Worm (Caenorhabditis elegans) whole organism, late embryonic: ENCODE results near the gene F48E3.9.

ENCODE experiments used
- F13H6.1 ChIP-seq: sonication (generic microtip); optimal IDR thresholded peaks from 2 replicates; lab custom pipeline; 2016; ENCODE audit warnings: missing genetic modification characterization, missing compliant biosample characterization
- K02D7.2 ChIP-seq: sonication (generic microtip); optimal IDR thresholded peaks from 2 replicates; lab custom pipeline; 2017; ENCODE audit warnings: mild to moderate bottlenecking, missing genetic modification characterization, missing compliant biosample characterization
- K09A11.1 ChIP-seq: sonication (generic microtip); optimal IDR thresholded peaks from 2 replicates; lab custom pipeline; 2017; ENCODE audit warnings: antibody characterized with exemption, mild to moderate bottlenecking, missing genetic modification characterization, missing compliant biosample characterization; ENCODE audit not compliant: insufficient read depth
- Y22D7AL.16 ChIP-seq: sonication (generic microtip); optimal IDR thresholded peaks from 2 replicates; lab custom pipeline; 2016; ENCODE audit warnings: missing genetic modification characterization, missing compliant biosample characterization
- ahr-1 ChIP-seq: sonication (generic microtip); optimal IDR thresholded peaks from 2 replicates; lab custom pipeline; 2016; ENCODE audit warnings: missing genetic modification characterization, missing compliant biosample characterization
- ama-1 ChIP-seq: fragments of 150-350 bp; optimal IDR thresholded peaks from 2 replicates; lab custom pipeline; 2014
- ceh-14 ChIP-seq: sonication (generic microtip); optimal IDR thresholded peaks from 2 replicates; lab custom pipeline; 2016; ENCODE audit warnings: missing genotype, missing genetic modification characterization, missing compliant biosample characterization
- ceh-18 ChIP-seq: sonication (generic microtip); optimal IDR thresholded peaks from 2 replicates; lab custom pipeline; 2016; ENCODE audit warnings: missing genetic modification characterization, missing compliant biosample characterization
- ceh-19 ChIP-seq: fragments of 200-800 bp; sonication (Bioruptor generic); optimal IDR thresholded peaks from 2 replicates; lab custom pipeline; 2018; ENCODE audit warnings: mild to moderate bottlenecking, missing genetic modification characterization, missing compliant biosample characterization
- ceh-22 ChIP-seq: sonication (generic microtip); optimal IDR thresholded peaks from 2 replicates; lab custom pipeline; 2017; ENCODE audit warnings: missing biosample characterization, missing genetic modification characterization
- ceh-24 ChIP-seq: sonication (generic microtip); optimal IDR thresholded peaks from 2 replicates; lab custom pipeline; 2016; ENCODE audit warnings: mild to moderate bottlenecking, missing genetic modification characterization, missing compliant biosample characterization
- ceh-31 ChIP-seq: sonication (generic microtip); optimal IDR thresholded peaks from 2 replicates; lab custom pipeline; 2016; ENCODE audit warnings: missing genetic modification characterization, missing compliant biosample characterization
- ceh-45 ChIP-seq: fragments of 200-800 bp; sonication (Bioruptor generic); IDR thresholded peaks from 2 replicates; pipeline ENCODE4 v1.3.6; 2022; ENCODE audit warnings: missing genetic modification reagents, missing genetic modification characterization, missing compliant biosample characterization
- ceh-48 ChIP-seq: sonication (generic microtip); optimal IDR thresholded peaks from 2 replicates; lab custom pipeline; 2016; ENCODE audit warnings: missing genetic modification characterization, inconsistent platforms, missing compliant biosample characterization
- ceh-9 ChIP-seq: sonication (generic microtip); optimal IDR thresholded peaks from 2 replicates; lab custom pipeline; 2016; ENCODE audit warnings: mild to moderate bottlenecking, missing genetic modification characterization, inconsistent platforms, missing compliant biosample characterization
- dmd-4 ChIP-seq: sonication (generic microtip); optimal IDR thresholded peaks from 2 replicates; lab custom pipeline; 2016; ENCODE audit warnings: borderline replicate concordance, missing genetic modification characterization, missing compliant biosample characterization
- dve-1 ChIP-seq: sonication (generic microtip); optimal IDR thresholded peaks from 2 replicates; lab custom pipeline; 2017; ENCODE audit warnings: antibody characterized with exemption, mild to moderate bottlenecking, missing genetic modification characterization, missing compliant biosample characterization
- elt-2 ChIP-seq: sonication (generic microtip); optimal IDR thresholded peaks from 2 replicates; lab custom pipeline; 2016; ENCODE audit warnings: missing genetic modification reagents, missing genetic modification characterization, missing compliant biosample characterization
- ets-4 ChIP-seq: sonication (generic microtip); optimal IDR thresholded peaks from 2 replicates; lab custom pipeline; 2016; ENCODE audit warnings: missing genetic modification characterization, missing compliant biosample characterization
- fax-1 ChIP-seq: sonication (generic microtip); optimal IDR thresholded peaks from 2 replicates; lab custom pipeline; 2016; ENCODE audit warnings: missing genotype, missing genetic modification characterization, missing compliant biosample characterization
- fkh-6 ChIP-seq: sonication (generic microtip); optimal IDR thresholded peaks from 2 replicates; lab custom pipeline; 2016; ENCODE audit warnings: missing genetic modification characterization, missing compliant biosample characterization
- gmeb-2 ChIP-seq: sonication (generic microtip); optimal IDR thresholded peaks from 2 replicates; lab custom pipeline; 2016; ENCODE audit warnings: missing genetic modification characterization, inconsistent platforms, missing compliant biosample characterization
- hlh-13 ChIP-seq: fragments of 200-800 bp; sonication (Bioruptor generic); optimal IDR thresholded peaks from 2 replicates; lab custom pipeline; 2018; ENCODE audit warnings: mild to moderate bottlenecking, missing genetic modification characterization, missing compliant biosample characterization
- hlh-15 ChIP-seq: sonication (generic microtip); optimal IDR thresholded peaks from 2 replicates; lab custom pipeline; 2016; ENCODE audit warnings: missing genetic modification characterization, missing compliant biosample characterization
- hlh-30 ChIP-seq: sonication (generic microtip); optimal IDR thresholded peaks from 2 replicates; lab custom pipeline; 2017; ENCODE audit warnings: antibody characterized with exemption, missing genetic modification characterization, missing compliant biosample characterization; ENCODE audit not compliant: insufficient read depth
- hlh-6 ChIP-seq: sonication (generic microtip); optimal IDR thresholded peaks from 2 replicates; lab custom pipeline; 2016; ENCODE audit warnings: missing genotype, missing genetic modification characterization, missing compliant biosample characterization
- lim-6 ChIP-seq: sonication (generic microtip); optimal IDR thresholded peaks from 2 replicates; lab custom pipeline; 2016; ENCODE audit warnings: missing genetic modification characterization, missing compliant biosample characterization
- lin-11 ChIP-seq: fragments of 200-800 bp; sonication (Bioruptor generic); optimal IDR thresholded peaks from 2 replicates; lab custom pipeline; 2018; ENCODE audit warnings: mild to moderate bottlenecking, missing genetic modification characterization, missing compliant biosample characterization
- madf-2 ChIP-seq: sonication (generic microtip); optimal IDR thresholded peaks from 2 replicates; lab custom pipeline; 2017; ENCODE audit warnings: missing genetic modification characterization, missing compliant biosample characterization
- nfya-1 ChIP-seq: sonication (generic microtip); optimal IDR thresholded peaks from 2 replicates; lab custom pipeline; 2017; ENCODE audit warnings: missing genetic modification characterization, mild to moderate bottlenecking, missing compliant biosample characterization, antibody characterized with exemption, moderate library complexity
- nhr-11 ChIP-seq: fragments of 150-350 bp; optimal IDR thresholded peaks from 2 replicates; lab custom pipeline; 2014; ENCODE audit warnings: missing biosample characterization, missing genetic modification characterization
- nhr-232 ChIP-seq: sonication (generic microtip); optimal IDR thresholded peaks from 2 replicates; lab custom pipeline; 2016; ENCODE audit warnings: missing genetic modification characterization, missing compliant biosample characterization
- npax-4 ChIP-seq: sonication (generic microtip); optimal IDR thresholded peaks from 2 replicates; lab custom pipeline; 2016; ENCODE audit warnings: missing genetic modification characterization, missing compliant biosample characterization
- odd-2 ChIP-seq: sonication (generic microtip); optimal IDR thresholded peaks from 2 replicates; lab custom pipeline; 2017; ENCODE audit warnings: antibody characterized with exemption, mild to moderate bottlenecking, missing genetic modification characterization, missing compliant biosample characterization
- pag-3 ChIP-seq: sonication (generic microtip); optimal IDR thresholded peaks from 2 replicates; lab custom pipeline; 2016; ENCODE audit warnings: missing compliant biosample characterization, missing genetic modification characterization, borderline replicate concordance
- pat-9 ChIP-seq: fragments of 200-800 bp; sonication (Bioruptor generic); optimal IDR thresholded peaks from 2 replicates; lab custom pipeline; 2018; ENCODE audit warnings: mild to moderate bottlenecking, missing genetic modification characterization, moderate library complexity, missing compliant biosample characterization
- pax-1 ChIP-seq: fragments of 150-350 bp; optimal IDR thresholded peaks from 2 replicates; lab custom pipeline; 2014; ENCODE audit warnings: missing biosample characterization, missing genetic modification characterization
- pha-2 ChIP-seq: sonication (generic microtip); optimal IDR thresholded peaks from 2 replicates; lab custom pipeline; 2017; ENCODE audit warnings: mild to moderate bottlenecking, missing genetic modification characterization, missing compliant biosample characterization
- pqm-1 ChIP-seq: sonication (generic microtip); optimal IDR thresholded peaks from 2 replicates; lab custom pipeline; 2016; ENCODE audit warnings: missing genetic modification characterization, missing compliant biosample characterization
- ref-2 ChIP-seq: sonication (generic microtip); optimal IDR thresholded peaks from 2 replicates; lab custom pipeline; 2016; ENCODE audit warnings: missing genetic modification characterization, missing compliant biosample characterization
- rnt-1 ChIP-seq: sonication (generic microtip); optimal IDR thresholded peaks from 2 replicates; lab custom pipeline; 2016; ENCODE audit warnings: missing genetic modification characterization, missing compliant biosample characterization
- sdc-2 ChIP-seq: sonication (generic microtip); optimal IDR thresholded peaks from 2 replicates; lab custom pipeline; 2016; ENCODE audit warnings: missing genotype, missing genetic modification characterization, missing compliant biosample characterization
- syd-9 ChIP-seq: sonication (generic microtip); optimal IDR thresholded peaks from 2 replicates; lab custom pipeline; 2016; ENCODE audit warnings: mild to moderate bottlenecking, missing genetic modification characterization, moderate library complexity, missing compliant biosample characterization
- tbx-2 ChIP-seq: sonication (generic microtip); optimal IDR thresholded peaks from 2 replicates; lab custom pipeline; 2016; ENCODE audit warnings: missing genetic modification characterization, missing compliant biosample characterization
- tbx-7 ChIP-seq: sonication (generic microtip); optimal IDR thresholded peaks from 2 replicates; lab custom pipeline; 2016; ENCODE audit warnings: missing genotype, missing genetic modification characterization, missing compliant biosample characterization
- unc-42 ChIP-seq: sonication (generic microtip); optimal IDR thresholded peaks from 2 replicates; lab custom pipeline; 2016; ENCODE audit warnings: missing genotype, missing genetic modification characterization, missing compliant biosample characterization
- unc-55 ChIP-seq: sonication (generic microtip); optimal IDR thresholded peaks from 2 replicates; lab custom pipeline; 2017; ENCODE audit warnings: missing biosample characterization, missing genetic modification reagents, missing genetic modification characterization
- zip-5 ChIP-seq: sonication (generic microtip); optimal IDR thresholded peaks from 2 replicates; lab custom pipeline; 2016; ENCODE audit warnings: missing genetic modification characterization, missing compliant biosample characterization
- ztf-16 ChIP-seq: sonication (generic microtip); optimal IDR thresholded peaks from 2 replicates; lab custom pipeline; 2017; ENCODE audit warnings: missing genetic modification characterization, missing compliant biosample characterization

The F48E3.9 gene

ce11 chrX:7474968-7475433 is 5.9 kb upstream of the F48E3.9 start, which contains the start of gene coh-1 (continued):
- TF ChIP-seq Y22D7AL.16 (tag; lab: Kevin White, UChicago) (no peak), fax-1 (tag; lab: Kevin White, UChicago) (no peak), npax-4 (tag; lab: Kevin White, UChicago) (no peak), pqm-1 (tag; lab: Kevin White, UChicago) (no peak), elt-2 (no peak), zip-5 (tag; lab: Kevin White, UChicago) (no peak), hlh-6 (no peak), ceh-9 (tag; lab: Kevin White, UChicago) (no peak), ceh-45 (GFP tag; lab: Robert Waterston, UW) (no peak), hlh-15 (no peak), dve-1 (tag; lab: Kevin White, UChicago) (no peak), rnt-1 (tag; lab: Kevin White, UChicago) (peak; percentile 54), ztf-16 (no peak), pha-2 (tag; lab: Kevin White, UChicago) (no peak), ama-1 (lab: Kevin White, UChicago) (no peak), K02D7.2 (tag; lab: Kevin White, UChicago) (no peak), ceh-24 (tag; lab: Kevin White, UChicago) (no peak), pax-1 (tag; lab: Kevin White, UChicago) (no peak), ahr-1 (no peak), syd-9 (tag; lab: Kevin White, UChicago) (no peak), ref-2 (tag; lab: Kevin White, UChicago) (no peak), unc-55 (GFP tag; lab: Kevin White, UChicago) (peak; percentile 21), fkh-6 (tag; lab: Kevin White, UChicago) (no peak), nhr-11 (tag; lab: Kevin White, UChicago) (no peak), ets-4 (no peak), lim-6 (no peak), F13H6.1 (tag; lab: Kevin White, UChicago) (no peak), ceh-22 (tag; lab: Kevin White, UChicago) (no peak), sdc-2 (tag; lab: Kevin White, UChicago) (no peak), nfya-1 (tag; lab: Kevin White, UChicago) (peak; percentile 68), ceh-48 (tag; lab: Kevin White, UChicago) (no peak), nhr-232 (tag; lab: Kevin White, UChicago) (no peak), hlh-13 (GFP tag; lab: Kevin White, UChicago) (no peak), ceh-14 (tag; lab: Kevin White, UChicago) (no peak), ceh-18 (peak; percentile 24), ceh-19 (GFP tag; lab: Kevin White, UChicago) (no peak), madf-2 (tag; lab: Kevin White, UChicago) (no peak)

ce11 chrX:7478476-7478875 is 2.4 kb upstream of the F48E3.9 start:
- TF ChIP-seq dmd-4 (no peak), tbx-7 (tag; lab: Kevin White, UChicago) (no peak), sdc-2 (tag; lab: Kevin White, UChicago) (peak; percentile 51), odd-2 (tag; lab: Kevin White, UChicago) (no peak), tbx-2 (tag; lab: Kevin White, UChicago) (peak; percentile 57), pat-9 (peak; percentile 8), ztf-16 (no peak), hlh-30 (peak; percentile 49), lin-11 (tag; lab: Kevin White, UChicago) (no peak), ceh-19 (GFP tag; lab: Kevin White, UChicago) (peak; percentile 46), pag-3 (tag; lab: Kevin White, UChicago) (no peak), unc-42 (tag; lab: Kevin White, UChicago) (peak; percentile 55), nhr-232 (tag; lab: Kevin White, UChicago) (no peak), unc-55 (GFP tag; lab: Kevin White, UChicago) (no peak), ceh-31 (tag; lab: Kevin White, UChicago) (peak; percentile 51), ceh-18 (no peak), fax-1 (tag; lab: Kevin White, UChicago) (no peak), pax-1 (tag; lab: Kevin White, UChicago) (no peak), gmeb-2 (tag; lab: Kevin White, UChicago) (no peak), K09A11.1 (tag; lab: Kevin White, UChicago) (peak; percentile 36), syd-9 (tag; lab: Kevin White, UChicago) (no peak), fkh-6 (tag; lab: Kevin White, UChicago) (no peak), rnt-1 (tag; lab: Kevin White, UChicago) (peak; percentile 38)
